Worm (Caenorhabditis elegans): ENCODE measurements around the gene Y53F4B.51.

Y53F4B.51 gene

DNA sequence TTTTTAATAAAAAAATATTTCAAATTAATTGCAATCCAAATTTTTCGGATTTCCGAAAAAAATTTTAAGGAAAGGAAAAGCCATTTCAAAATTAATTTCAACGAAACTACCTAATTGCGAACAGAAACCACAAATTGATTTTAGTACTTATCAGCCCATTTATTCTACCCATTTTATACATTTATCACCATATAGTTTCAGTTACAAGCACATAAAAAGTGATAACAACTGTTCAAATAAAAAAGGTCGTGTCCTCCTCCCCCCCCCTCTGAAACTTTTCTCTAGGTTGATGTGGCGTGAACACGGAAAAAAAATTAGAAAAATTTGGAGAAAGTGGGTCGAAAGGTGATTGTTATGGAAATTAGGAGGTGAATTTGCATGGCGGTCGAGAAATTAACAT lies 49.4 kb downstream of the Y53F4B.51 start:
- no peak for TF ChIP-seq tbx-8 (GFP tag; optimal IDR thresholded peaks at IDR 0.05)
- TF ChIP-seq sptf-1 (tag; optimal IDR thresholded peaks at IDR 0.05) = no peak
- no peak for TF ChIP-seq mls-2 (tag; optimal IDR thresholded peaks at IDR 0.05)
- TF ChIP-seq ham-2 (GFP tag; optimal IDR thresholded peaks at IDR 0.05) = no peak
- TF ChIP-seq elt-3 (tag; optimal IDR thresholded peaks at IDR 0.05) = no peak
- no peak for TF ChIP-seq ceh-39 (tag; optimal IDR thresholded peaks at IDR 0.05)
- no peak for TF ChIP-seq ceh-43 (GFP tag; optimal IDR thresholded peaks at IDR 0.05)
- TF ChIP-seq nhr-2 (tag; optimal IDR thresholded peaks at IDR 0.05) = no peak
- TF ChIP-seq unc-62 (GFP tag; optimal IDR thresholded peaks at IDR 0.05) = no peak
- no peak for TF ChIP-seq drap-1 (GFP tag; optimal IDR thresholded peaks at IDR 0.05)
- no peak for TF ChIP-seq cnd-1 (tag; optimal IDR thresholded peaks at IDR 0.05)

DNA sequence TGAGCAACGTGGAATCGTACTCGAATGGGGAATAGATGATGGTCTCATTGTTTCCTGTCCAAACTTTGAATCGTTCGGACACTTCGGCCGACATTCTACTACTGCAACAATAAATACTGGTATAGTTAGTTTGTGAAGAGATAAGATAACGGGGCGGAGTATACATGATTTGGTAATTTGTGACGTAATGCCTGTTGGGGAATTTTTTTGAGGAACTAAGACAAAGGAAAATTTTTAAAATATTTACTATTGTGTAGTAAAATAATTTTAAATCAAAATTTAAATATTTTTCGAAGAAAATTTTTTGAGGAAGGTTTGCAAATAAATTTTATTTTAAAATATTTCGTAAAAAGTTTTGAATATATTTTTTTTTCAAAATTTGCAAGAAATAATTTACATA lies 50.2 kb downstream of the Y53F4B.51 start, which contains the start of gene elo-9:
Gene elo-9, minus strand, starts transcription at position 101 of the 400 bp plus-strand sequence.
- no peak for TF ChIP-seq ham-2 (GFP tag; optimal IDR thresholded peaks at IDR 0.05)
- no peak for TF ChIP-seq lin-32 (GFP tag; optimal IDR thresholded peaks at IDR 0.05)

Data from whole organism, mixed stage, embryonic.